Fruit fly (Drosophila melanogaster) whole organism, embryonic: ENCODE results near the gene CG42784.

Source experiments
- Asciz ChIP-seq: fragments of 200-800 bp; sonication (Bioruptor generic); optimal IDR thresholded peaks from 2 replicates; lab custom pipeline; 2017; ENCODE audit warnings: missing biosample characterization, mild to moderate bottlenecking, missing genetic modification characterization, missing genetic modification reagents
- Bdp1 ChIP-seq: fragments of 200-800 bp; sonication (Bioruptor generic); optimal IDR thresholded peaks from 3 replicates; lab custom pipeline; 2016; ENCODE audit warnings: missing biosample characterization, missing genetic modification characterization
- CG1024 ChIP-seq: fragments of 200-800 bp; sonication (Bioruptor generic); IDR thresholded peaks from 2 replicates; pipeline ENCODE4 v1.3.6; 2022; ENCODE audit warnings: missing biosample characterization, missing genetic modification characterization
- CG10654 ChIP-seq: fragments of 200-800 bp; sonication (Bioruptor generic); optimal IDR thresholded peaks from 2 replicates; lab custom pipeline; 2016; ENCODE audit warnings: missing biosample characterization, missing genetic modification characterization
- CG11085 ChIP-seq: fragments of 200-800 bp; sonication (Bioruptor generic); IDR thresholded peaks from 2 replicates; pipeline ENCODE4 v1.3.6; 2022; ENCODE audit warnings: missing biosample characterization, missing genetic modification characterization
- CG11093 ChIP-seq: fragments of 200-800 bp; sonication (Bioruptor generic); IDR thresholded peaks from 3 replicates; pipeline ENCODE4 v1.3.6; 2022; ENCODE audit warnings: missing biosample characterization, missing genetic modification characterization
- CG11696 ChIP-seq: fragments of 200-800 bp; sonication (Bioruptor generic); IDR thresholded peaks from 2 replicates; pipeline ENCODE4 v1.3.6; 2022; ENCODE audit warnings: missing biosample characterization, missing genetic modification characterization
- CG11723 ChIP-seq: fragments of 200-800 bp; sonication (Bioruptor generic); optimal IDR thresholded peaks from 2 replicates; lab custom pipeline; 2017; ENCODE audit warnings: missing biosample characterization, mild to moderate bottlenecking, missing genetic modification characterization
- CG12071 ChIP-seq: fragments of 200-800 bp; sonication (Bioruptor generic); optimal IDR thresholded peaks from 3 replicates; lab custom pipeline; 2018; ENCODE audit warnings: missing biosample characterization, mild to moderate bottlenecking, missing genetic modification characterization
- CG15011 ChIP-seq: fragments of 200-800 bp; sonication (Bioruptor generic); optimal IDR thresholded peaks from 3 replicates; lab custom pipeline; 2018; ENCODE audit warnings: missing biosample characterization, mild to moderate bottlenecking, missing genetic modification characterization
- CG15514 ChIP-seq: fragments of 200-800 bp; sonication (Bioruptor generic); optimal IDR thresholded peaks from 3 replicates; lab custom pipeline; 2017; ENCODE audit warnings: missing biosample characterization, missing genetic modification characterization, mild to moderate bottlenecking, moderate library complexity, missing genetic modification reagents
- CG15601 ChIP-seq: fragments of 200-800 bp; sonication (Bioruptor generic); optimal IDR thresholded peaks from 3 replicates; lab custom pipeline; 2019; ENCODE audit warnings: missing biosample characterization, mild to moderate bottlenecking, missing genetic modification characterization, moderate library complexity
- CG1602 ChIP-seq: fragments of 200-800 bp; sonication (Bioruptor generic); optimal IDR thresholded peaks from 3 replicates; lab custom pipeline; 2016; ENCODE audit warnings: missing biosample characterization, missing genetic modification characterization
- CG1603 ChIP-seq: fragments of 200-800 bp; sonication (Bioruptor generic); optimal IDR thresholded peaks from 2 replicates; lab custom pipeline; 2019; ENCODE audit warnings: missing biosample characterization, mild to moderate bottlenecking, missing genetic modification characterization, moderate library complexity
- CG18262 ChIP-seq: fragments of 200-800 bp; optimal IDR thresholded peaks from 3 replicates; lab custom pipeline; 2019; ENCODE audit warnings: missing biosample characterization, mild to moderate bottlenecking, missing genetic modification characterization, moderate library complexity
- CG2875 ChIP-seq: fragments of 200-800 bp; sonication (Bioruptor generic); optimal IDR thresholded peaks from 2 replicates; lab custom pipeline; 2017; ENCODE audit warnings: missing biosample characterization, mild to moderate bottlenecking, missing genetic modification characterization, missing genetic modification reagents
- CG33213 ChIP-seq: fragments of 200-800 bp; sonication (Bioruptor generic); optimal IDR thresholded peaks from 3 replicates; lab custom pipeline; 2016; ENCODE audit warnings: missing biosample characterization, missing genetic modification characterization
- CG3407 ChIP-seq: fragments of 200-800 bp; sonication (Bioruptor generic); optimal IDR thresholded peaks from 2 replicates; lab custom pipeline; 2018; ENCODE audit warnings: missing biosample characterization, mild to moderate bottlenecking, missing genetic modification characterization
- CG4328 ChIP-seq: fragments of 200-800 bp; sonication (Bioruptor generic); optimal IDR thresholded peaks from 3 replicates; lab custom pipeline; 2017; ENCODE audit warnings: missing biosample characterization, missing genetic modification reagents, missing genetic modification characterization
- CG4360 ChIP-seq: fragments of 200-800 bp; sonication (Bioruptor generic); IDR thresholded peaks from 2 replicates; pipeline ENCODE4 v1.3.6; 2022; ENCODE audit warnings: missing biosample characterization, missing genetic modification characterization
- CG6654 ChIP-seq: fragments of 200-800 bp; sonication (Bioruptor generic); optimal IDR thresholded peaks from 2 replicates; lab custom pipeline; 2017; ENCODE audit warnings: missing biosample characterization, mild to moderate bottlenecking, missing genetic modification characterization
- CG6765 ChIP-seq: fragments of 200-800 bp; sonication (Bioruptor generic); optimal IDR thresholded peaks from 3 replicates; lab custom pipeline; 2017; ENCODE audit warnings: missing biosample characterization, mild to moderate bottlenecking, missing genetic modification characterization
- CG9609 ChIP-seq: fragments of 200-800 bp; sonication (Bioruptor generic); optimal IDR thresholded peaks from 3 replicates; lab custom pipeline; 2016; ENCODE audit warnings: missing biosample characterization, missing genetic modification characterization
- CG9817 ChIP-seq: fragments of 200-800 bp; sonication (Bioruptor generic); optimal IDR thresholded peaks from 2 replicates; lab custom pipeline; 2018; ENCODE audit warnings: missing biosample characterization, mild to moderate bottlenecking, missing genetic modification characterization, moderate library complexity
- Dek ChIP-seq: fragments of 200-800 bp; sonication (Bioruptor generic); optimal IDR thresholded peaks from 3 replicates; lab custom pipeline; 2019; ENCODE audit warnings: missing biosample characterization, mild to moderate bottlenecking, missing genetic modification characterization, moderate library complexity
- Dfd ChIP-seq, 2 experiments: fragments of >200 bp; optimal IDR thresholded peaks; 2 replicates each; lab custom pipeline; 2017; ENCODE audit warnings: missing biosample characterization in 2 of 2, missing genetic modification characterization in 2 of 2
- Doc2 ChIP-seq: fragments of 200-800 bp; sonication (Bioruptor generic); IDR thresholded peaks from 2 replicates; pipeline ENCODE4 v1.3.6; 2022; ENCODE audit warnings: missing biosample characterization, missing genetic modification characterization
- Doc3 ChIP-seq: fragments of 200-800 bp; sonication (Bioruptor generic); IDR thresholded peaks from 3 replicates; pipeline ENCODE4 v1.3.6; 2022; ENCODE audit warnings: missing biosample characterization, missing genetic modification characterization; ENCODE audit not compliant: partially characterized antibody
- ERR ChIP-seq: fragments of 200-800 bp; sonication (Bioruptor generic); optimal IDR thresholded peaks from 2 replicates; lab custom pipeline; 2016; ENCODE audit warnings: missing biosample characterization, missing genetic modification characterization
- MESR4 ChIP-seq: fragments of 200-800 bp; sonication (Bioruptor generic); optimal IDR thresholded peaks from 2 replicates; lab custom pipeline; 2018; ENCODE audit warnings: missing biosample characterization, mild to moderate bottlenecking, missing genetic modification characterization, moderate library complexity
- Mad ChIP-seq: fragments of 200-800 bp; sonication (Bioruptor generic); optimal IDR thresholded peaks from 2 replicates; lab custom pipeline; 2016; ENCODE audit warnings: missing biosample characterization, missing genetic modification characterization
- Sin3A ChIP-seq: fragments of >200 bp; optimal IDR thresholded peaks from 2 replicates; lab custom pipeline; 2018
- Sox100B ChIP-seq: fragments of 200-800 bp; sonication (Bioruptor generic); optimal IDR thresholded peaks from 3 replicates; lab custom pipeline; 2018; ENCODE audit warnings: missing biosample characterization, mild to moderate bottlenecking, missing genetic modification characterization
- Sry-δ ChIP-seq: fragments of 200-800 bp; sonication (Bioruptor generic); optimal IDR thresholded peaks from 2 replicates; lab custom pipeline; 2016; ENCODE audit warnings: missing biosample characterization, missing genetic modification characterization
- Vsx1 ChIP-seq: fragments of 200-800 bp; sonication (Bioruptor generic); optimal IDR thresholded peaks from 2 replicates; lab custom pipeline; 2017; ENCODE audit warnings: missing biosample characterization, mild to moderate bottlenecking, missing genetic modification characterization, missing genetic modification reagents
- cad ChIP-seq: fragments of >200 bp; optimal IDR thresholded peaks from 2 replicates; lab custom pipeline; 2017; ENCODE audit warnings: missing biosample characterization, missing genetic modification characterization
- cwo ChIP-seq: fragments of 200-800 bp; sonication (Bioruptor generic); optimal IDR thresholded peaks from 3 replicates; lab custom pipeline; 2017; ENCODE audit warnings: missing biosample characterization, missing genetic modification characterization, mild to moderate bottlenecking, moderate library complexity, missing genetic modification reagents
- dmrt11E ChIP-seq: fragments of 200-800 bp; sonication (Bioruptor generic); optimal IDR thresholded peaks from 3 replicates; lab custom pipeline; 2018; ENCODE audit warnings: missing biosample characterization, mild to moderate bottlenecking, missing genetic modification characterization, moderate library complexity
- dysf ChIP-seq: fragments of 200-800 bp; sonication (Bioruptor generic); IDR thresholded peaks from 3 replicates; pipeline ENCODE4 v1.3.6; 2022; ENCODE audit warnings: missing biosample characterization, missing genetic modification characterization
- fd3F ChIP-seq: fragments of 200-800 bp; sonication (Bioruptor generic); optimal IDR thresholded peaks from 2 replicates; lab custom pipeline; 2018; ENCODE audit warnings: missing biosample characterization, mild to moderate bottlenecking, missing genetic modification characterization, moderate library complexity
- nerfin-2 ChIP-seq: fragments of 200-800 bp; sonication (Bioruptor generic); IDR thresholded peaks from 2 replicates; pipeline ENCODE4 v1.3.6; 2022; ENCODE audit warnings: missing biosample characterization, missing genetic modification characterization; ENCODE audit not compliant: partially characterized antibody
- pan ChIP-seq, 4 experiments: fragments of >200 bp in 3 of 4; fragments of 200-800 bp in 1 of 4; sonication (Bioruptor generic) in 1 of 4; optimal IDR thresholded peaks in 3 of 4; IDR thresholded peaks in 1 of 4; 2 replicates each; pipeline versions ENCODE4 v1.3.6 to Lab custom; 2017 to 2022; ENCODE audit warnings: missing biosample characterization in 2 of 4, missing genetic modification characterization in 2 of 4, mixed read lengths in 1 of 4
- ro ChIP-seq: fragments of 200-800 bp; sonication (Bioruptor generic); IDR thresholded peaks from 2 replicates; pipeline ENCODE4 v1.3.6; 2022; ENCODE audit warnings: missing biosample characterization, missing genetic modification characterization
- sc ChIP-seq, 3 experiments: fragments of >200 bp in 2 of 3; fragments of 200-800 bp in 1 of 3; sonication (Bioruptor generic) in 1 of 3; optimal IDR thresholded peaks; 2 replicates in 2 of 3; 3 replicates in 1 of 3; lab custom pipeline; 2017; ENCODE audit warnings: mild to moderate bottlenecking in 1 of 3, missing biosample characterization in 1 of 3, missing genetic modification characterization in 1 of 3, missing genetic modification reagents in 1 of 3
- sisA ChIP-seq: fragments of 200-800 bp; sonication (Bioruptor generic); IDR thresholded peaks from 2 replicates; pipeline ENCODE4 v1.3.6; 2022; ENCODE audit warnings: missing biosample characterization, missing genetic modification characterization
- tio ChIP-seq: fragments of 200-800 bp; sonication (Bioruptor generic); optimal IDR thresholded peaks from 2 replicates; lab custom pipeline; 2017; ENCODE audit warnings: missing biosample characterization, missing genetic modification characterization, inconsistent platforms
- tll ChIP-seq, 2 experiments: fragments of 200-800 bp in 1 of 2; fragments of >200 bp in 1 of 2; sonication (Bioruptor generic) in 1 of 2; optimal IDR thresholded peaks; 2 replicates each; lab custom pipeline; 2017 to 2019; ENCODE audit warnings: missing biosample characterization in 2 of 2, missing genetic modification characterization in 2 of 2, mild to moderate bottlenecking in 1 of 2, moderate library complexity in 1 of 2
- tna ChIP-seq: fragments of 200-800 bp; sonication (Bioruptor generic); IDR thresholded peaks from 2 replicates; pipeline ENCODE4 v1.3.6; 2022; ENCODE audit warnings: missing biosample characterization, missing genetic modification characterization; ENCODE audit not compliant: partially characterized antibody
- trem ChIP-seq: fragments of 200-800 bp; optimal IDR thresholded peaks from 3 replicates; lab custom pipeline; 2019; ENCODE audit warnings: missing biosample characterization, mild to moderate bottlenecking, missing genetic modification characterization, moderate library complexity

The CG42784 gene

DNA sequence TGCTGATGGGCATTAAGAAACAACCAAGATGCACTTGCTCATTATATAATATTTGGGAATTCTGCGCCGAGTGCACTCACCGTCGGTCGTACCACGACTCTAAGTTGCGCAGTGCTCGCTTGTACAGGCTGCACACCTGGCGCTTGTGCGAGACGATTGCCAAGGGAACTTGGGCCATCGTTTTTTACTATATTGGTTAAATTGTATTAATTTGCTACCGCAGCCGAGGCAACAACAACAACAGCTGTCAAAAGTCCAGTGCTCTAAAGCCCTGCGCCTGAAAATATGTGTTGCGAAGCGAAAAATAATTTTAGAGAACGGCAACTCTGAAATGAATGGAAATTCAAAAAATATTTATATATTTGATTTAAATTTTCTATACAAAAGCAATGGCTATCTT, 44.5 kb upstream of the CG42784 start, which contains the start of gene ND-B22 (continued):
- TF ChIP-seq fd3F (GFP tag; lab: Kevin White, UChicago) (no peak), CG9609 (GFP tag; lab: Kevin White, UChicago) (no peak), Dek (tag; lab: Kevin White, UChicago) (peak; percentile 34), CG9817 (tag; lab: Kevin White, UChicago) (peak; percentile 40), Doc3 (GFP tag; lab: Robert Waterston, UW) (no peak), ERR (GFP tag; lab: Kevin White, UChicago) (no peak), cwo (GFP tag; lab: Kevin White, UChicago) (no peak), tna (0 out of 2 replicates have a peak, but pooled peaks have one; percentile 33), ro (GFP tag; lab: Robert Waterston, UW) (no peak), CG18262 (peak; percentile 27), nerfin-2 (GFP tag; lab: Robert Waterston, UW) (no peak), dysf (0 out of 3 replicates have a peak, but pooled peaks have one; percentile 5), CG2875 (no peak), Dfd (GFP tag; optimal IDR thresholded peaks at IDR 0.05; lab: Kevin White, UChicago) (no peak), CG6765 (no peak), sc (optimal IDR thresholded peaks at IDR 0.05; lab: Kevin White, UChicago) (no peak), sc (GFP tag; optimal IDR thresholded peaks at IDR 0.05; lab: Kevin White, UChicago) (no peak), dmrt11E (tag; lab: Kevin White, UChicago) (peak; percentile 10), CG12071 (GFP tag; lab: Kevin White, UChicago) (no peak), CG15601 (tag; lab: Kevin White, UChicago) (peak; percentile 52), sisA (no peak), CG1603 (tag; lab: Kevin White, UChicago) (peak; percentile 46), Bdp1 (peak; percentile 66), CG3407 (GFP tag; lab: Kevin White, UChicago) (peak; percentile 26), CG10654 (GFP tag; lab: Kevin White, UChicago) (peak; percentile 31), Sin3A (lab: Kevin White, UChicago) (no peak), CG15011 (no peak), Asciz (GFP tag; lab: Kevin White, UChicago) (no peak), Vsx1 (GFP tag; lab: Kevin White, UChicago) (peak; percentile 33), trem (tag; lab: Kevin White, UChicago) (peak; percentile 39), CG4360 (GFP tag; lab: Robert Waterston, UW) (peak; percentile 97), Sox100B (GFP tag; lab: Kevin White, UChicago) (no peak), Doc2 (GFP tag; lab: Robert Waterston, UW) (no peak), CG1602 (peak; percentile 24), Mad (GFP tag; lab: Kevin White, UChicago) (no peak), CG11696 (no peak), MESR4 (peak; percentile 90), CG11085 (GFP tag; lab: Robert Waterston, UW) (0 out of 2 replicates have a peak, but pooled peaks have one; percentile 11), CG1024 (GFP tag; lab: Robert Waterston, UW) (no peak), CG4328 (GFP tag; lab: Kevin White, UChicago) (no peak), CG15514 (GFP tag; lab: Kevin White, UChicago) (peak; percentile 57), CG6654 (GFP tag; lab: Kevin White, UChicago) (no peak), CG11093 (GFP tag; lab: Robert Waterston, UW) (no peak), tio (GFP tag; lab: Kevin White, UChicago) (no peak), pan (optimal IDR thresholded peaks at IDR 0.05; lab: Kevin White, UChicago) (no peak), pan (GFP tag; optimal IDR thresholded peaks at IDR 0.05 in 1 of 2, IDR thresholded peaks at IDR 0.05 in 1 of 2) (no peak), CG11723 (GFP tag; lab: Kevin White, UChicago) (no peak), Sry-δ (GFP tag; lab: Kevin White, UChicago) (peak; percentile 10), cad (no peak), CG33213 (GFP tag; lab: Kevin White, UChicago) (peak; percentile 30), tll (GFP tag; optimal IDR thresholded peaks at IDR 0.05; lab: Kevin White, UChicago) (no peak)
